Worm (Caenorhabditis elegans): Measurements from ENCODE around the gene nhr-188.

- TF ChIP-seq lin-35 (GFP tag; optimal IDR thresholded peaks at IDR 0.05) (no peak), lin-39 (tag; optimal IDR thresholded peaks at IDR 0.05) (no peak), unc-62 (GFP tag; optimal IDR thresholded peaks at IDR 0.05) (no peak), nhr-77 (tag; optimal IDR thresholded peaks at IDR 0.05) (no peak), blmp-1 (tag; optimal IDR thresholded peaks at IDR 0.05) (no peak), pag-3 (tag; optimal IDR thresholded peaks at IDR 0.05; ENCODE audit: borderline replicate concordance, insufficient read depth) (no peak), nhr-28 (tag; optimal IDR thresholded peaks at IDR 0.05) (no peak), unc-98 (GFP tag; IDR thresholded peaks at IDR 0.05) (no peak), nhr-11 (tag; optimal IDR thresholded peaks at IDR 0.05) (no peak)
Measured at ce11 chrV:3832103-3832502, 25.6 kb downstream of the nhr-188 start.

Data from whole organism, L1 larva.